Fruit fly (Drosophila melanogaster) whole organism, pupa: ENCODE measurements around the gene bark.

ENCODE experiments used
- CG10348 ChIP-seq: fragments of 200-800 bp; sonication (Bioruptor generic); IDR thresholded peaks from 2 replicates; pipeline ENCODE4 v1.3.6; 2022; ENCODE audit warnings: missing biosample characterization, missing genetic modification characterization
- CG12605 ChIP-seq: fragments of 200-800 bp; sonication (Bioruptor generic); IDR thresholded peaks from 2 replicates; pipeline ENCODE4 v1.3.6; 2022; ENCODE audit warnings: missing biosample characterization, missing genetic modification characterization
- CG13204 ChIP-seq: fragments of 200-800 bp; sonication (Bioruptor generic); optimal IDR thresholded peaks from 2 replicates; lab custom pipeline; 2018; ENCODE audit warnings: missing biosample characterization, mild to moderate bottlenecking, missing genetic modification characterization, moderate library complexity
- CG14655 ChIP-seq: fragments of 200-800 bp; sonication (Bioruptor generic); optimal IDR thresholded peaks from 3 replicates; lab custom pipeline; 2017; ENCODE audit warnings: mild to moderate bottlenecking, missing biosample characterization, missing genetic modification reagents, missing genetic modification characterization
- CG15710 ChIP-seq: fragments of 200-800 bp; sonication (Bioruptor generic); optimal IDR thresholded peaks from 2 replicates; lab custom pipeline; 2018; ENCODE audit warnings: missing biosample characterization, mild to moderate bottlenecking, missing genetic modification characterization, moderate library complexity
- CG17806 ChIP-seq: fragments of 200-800 bp; sonication (Bioruptor generic); optimal IDR thresholded peaks from 2 replicates; lab custom pipeline; 2018; ENCODE audit warnings: missing biosample characterization, mild to moderate bottlenecking, missing genetic modification characterization, moderate library complexity
- CG32121 ChIP-seq: fragments of 200-800 bp; sonication (Bioruptor generic); IDR thresholded peaks from 2 replicates; pipeline ENCODE4 v1.3.6; 2022; ENCODE audit warnings: missing biosample characterization, missing genetic modification characterization
- CG34367 ChIP-seq: fragments of 200-800 bp; sonication (Bioruptor generic); optimal IDR thresholded peaks from 2 replicates; lab custom pipeline; 2018; ENCODE audit warnings: missing biosample characterization, mild to moderate bottlenecking, missing genetic modification characterization
- CG4496 ChIP-seq: fragments of 200-800 bp; sonication (Bioruptor generic); IDR thresholded peaks from 3 replicates; pipeline ENCODE4 v1.3.6; 2022; ENCODE audit warnings: missing biosample characterization, missing genetic modification characterization
- CG8159 ChIP-seq: fragments of 200-800 bp; sonication (Bioruptor generic); optimal IDR thresholded peaks from 3 replicates; lab custom pipeline; 2018; ENCODE audit warnings: missing biosample characterization, mild to moderate bottlenecking, missing genetic modification characterization, moderate library complexity
- CG8301 ChIP-seq: fragments of 200-800 bp; sonication (Bioruptor generic); optimal IDR thresholded peaks from 2 replicates; lab custom pipeline; 2018; ENCODE audit warnings: missing biosample characterization, mild to moderate bottlenecking, missing genetic modification characterization
- CG9948 ChIP-seq: fragments of 200-800 bp; sonication (Bioruptor generic); optimal IDR thresholded peaks from 2 replicates; lab custom pipeline; 2018; ENCODE audit warnings: missing biosample characterization, mild to moderate bottlenecking, missing genetic modification characterization, moderate library complexity
- D1 ChIP-seq: fragments of 200-800 bp; sonication (Bioruptor generic); optimal IDR thresholded peaks from 2 replicates; lab custom pipeline; 2018; ENCODE audit warnings: missing biosample characterization, mild to moderate bottlenecking, missing genetic modification characterization, moderate library complexity
- EcR ChIP-seq: fragments of 200-800 bp; sonication (Bioruptor generic); optimal IDR thresholded peaks from 3 replicates; lab custom pipeline; 2019; ENCODE audit warnings: missing biosample characterization, missing genetic modification characterization, mild to moderate bottlenecking, moderate library complexity, missing genetic modification reagents
- Ets98B ChIP-seq: fragments of 200-800 bp; sonication (Bioruptor generic); IDR thresholded peaks from 2 replicates; pipeline ENCODE4 v1.3.6; 2022; ENCODE audit warnings: missing biosample characterization, missing genetic modification characterization
- Pif1A ChIP-seq: fragments of 200-800 bp; sonication (Bioruptor generic); optimal IDR thresholded peaks from 3 replicates; lab custom pipeline; 2016; ENCODE audit warnings: missing biosample characterization, missing genetic modification characterization
- Pif1B ChIP-seq: fragments of 200-800 bp; sonication (Bioruptor generic); optimal IDR thresholded peaks from 3 replicates; lab custom pipeline; 2016; ENCODE audit warnings: missing biosample characterization, missing genetic modification characterization
- Snoo ChIP-seq: fragments of 200-800 bp; sonication (Bioruptor generic); optimal IDR thresholded peaks from 3 replicates; lab custom pipeline; 2017; ENCODE audit warnings: missing biosample characterization, mild to moderate bottlenecking, missing genetic modification characterization, inconsistent platforms
- fd96Ca ChIP-seq: fragments of 200-800 bp; sonication (Bioruptor generic); IDR thresholded peaks from 3 replicates; pipeline ENCODE4 v1.3.6; 2022; ENCODE audit warnings: missing biosample characterization, missing genetic modification characterization
- gl ChIP-seq: fragments of 200-800 bp; sonication (Bioruptor generic); optimal IDR thresholded peaks from 2 replicates; lab custom pipeline; 2018; ENCODE audit warnings: missing biosample characterization, mild to moderate bottlenecking, missing genetic modification characterization
- rn ChIP-seq: fragments of 200-800 bp; sonication (Bioruptor generic); IDR thresholded peaks from 2 replicates; pipeline ENCODE4 v1.3.6; 2022; ENCODE audit warnings: missing biosample characterization, missing genetic modification characterization

The bark gene

DNA sequence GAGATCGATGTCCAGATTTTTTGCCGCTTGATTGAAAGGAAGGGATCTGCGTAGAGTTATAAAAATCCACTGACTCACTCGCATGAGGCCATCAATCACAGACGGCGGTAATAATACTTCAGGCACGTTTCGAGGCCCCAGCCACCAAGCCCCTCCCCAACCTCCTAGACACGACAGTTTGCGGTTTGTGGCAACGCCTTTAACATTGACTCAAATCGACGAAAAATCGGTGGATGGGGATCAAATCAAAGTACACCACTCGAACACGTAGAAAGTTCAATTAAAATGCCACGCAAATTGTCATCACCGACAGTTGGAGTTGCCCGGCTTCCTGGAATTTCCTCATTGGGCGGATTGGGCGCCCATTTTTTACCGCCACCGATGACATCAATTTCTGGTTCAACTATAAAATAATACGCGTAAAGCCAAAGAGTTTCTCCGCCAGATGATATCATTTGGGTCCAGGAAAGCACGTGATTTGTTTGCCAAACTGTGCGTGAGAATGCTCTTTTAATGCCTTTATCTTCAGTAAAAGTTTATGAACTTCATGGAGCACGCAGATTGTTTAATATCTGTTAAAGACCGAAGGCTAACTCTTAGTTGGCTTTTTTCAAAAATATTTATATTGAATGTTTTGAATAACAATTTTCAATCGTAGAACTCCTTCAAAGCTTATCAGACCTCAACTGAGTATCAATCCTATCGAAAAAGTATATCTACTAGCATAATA is 2.5 kb upstream of the bark start, which contains the start of gene CG31960:
Gene CG31960, plus strand, starts transcription at position 680 of the 730 bp plus-strand sequence.
- TF ChIP-seq CG32121 (no peak), CG9948 (tag; lab: Kevin White, UChicago) (no peak), CG13204 (GFP tag; lab: Kevin White, UChicago) (no peak), Pif1A (GFP tag; lab: Kevin White, UChicago) (no peak), rn (GFP tag; lab: Robert Waterston, UW) (no peak), Snoo (tag; lab: Kevin White, UChicago) (no peak), CG8301 (no peak), CG17806 (tag; lab: Kevin White, UChicago) (no peak), D1 (tag; lab: Kevin White, UChicago) (no peak), CG8159 (tag; lab: Kevin White, UChicago) (no peak), gl (tag; lab: Kevin White, UChicago) (no peak), fd96Ca (GFP tag; lab: Robert Waterston, UW) (no peak), CG14655 (GFP tag; lab: Kevin White, UChicago) (no peak), CG34367 (tag; lab: Kevin White, UChicago) (no peak), CG10348 (GFP tag; lab: Robert Waterston, UW) (no peak), CG15710 (no peak), CG4496 (no peak)

DNA sequence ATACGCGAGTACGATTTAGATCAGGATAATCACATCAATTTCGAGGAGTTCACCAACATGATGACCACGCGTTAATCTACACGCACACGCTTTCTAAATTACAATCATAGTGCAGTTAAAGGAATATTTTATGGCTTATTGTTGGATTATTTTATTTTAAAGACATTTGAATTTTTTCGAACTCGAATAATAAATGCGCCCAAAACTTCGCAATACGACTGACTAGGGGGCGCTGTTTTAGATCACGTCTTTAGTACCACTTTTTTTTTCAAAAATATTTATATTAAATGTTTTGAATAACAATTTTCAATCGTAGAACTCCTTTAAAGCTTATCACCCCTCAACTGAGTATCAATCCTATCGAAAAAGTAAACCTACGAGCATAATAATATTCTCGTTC is 1.6 kb upstream of the bark start:
- TF ChIP-seq rn (GFP tag; lab: Robert Waterston, UW), result no peak
- TF ChIP-seq Pif1B (GFP tag; lab: Kevin White, UChicago), result no peak
- TF ChIP-seq CG10348 (GFP tag; lab: Robert Waterston, UW), result no peak
- no peak for TF ChIP-seq Snoo (tag; lab: Kevin White, UChicago)
- no peak for TF ChIP-seq EcR
- TF ChIP-seq CG8301, result no peak
- no peak for TF ChIP-seq Ets98B
- no peak for TF ChIP-seq CG17806 (tag; lab: Kevin White, UChicago)
- no peak for TF ChIP-seq CG13204 (GFP tag; lab: Kevin White, UChicago)
- no peak for TF ChIP-seq CG12605
- no peak for TF ChIP-seq CG14655 (GFP tag; lab: Kevin White, UChicago)

DNA sequence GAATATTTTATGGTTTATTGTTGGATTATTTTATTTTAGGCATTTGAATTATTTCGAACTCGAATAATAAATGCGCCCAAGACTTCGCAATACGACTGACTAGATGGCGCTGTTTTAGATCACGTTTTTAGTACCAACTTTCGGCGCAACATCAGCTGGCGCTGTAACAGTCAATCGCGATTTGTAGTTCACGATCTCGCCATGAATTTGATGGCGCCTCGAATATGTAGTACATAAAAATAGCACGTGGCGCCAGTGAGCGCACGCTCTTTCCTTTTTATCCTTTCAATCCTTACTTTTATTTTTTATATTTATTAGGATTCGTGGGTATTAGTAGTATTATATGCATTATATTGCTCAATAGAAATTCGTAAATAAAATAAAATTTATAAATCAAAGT is 721 bp upstream of the bark start:
- TF ChIP-seq CG12605, result peak; percentile 14; the same call in 1 of the 2 replicates
- TF ChIP-seq CG4496, result peak; percentile 86
- peak; percentile 50 for TF ChIP-seq rn (GFP tag; lab: Robert Waterston, UW)
- no peak for TF ChIP-seq CG9948 (tag; lab: Kevin White, UChicago)
- TF ChIP-seq CG15710, result peak; percentile 53
- TF ChIP-seq CG17806 (tag; lab: Kevin White, UChicago), result peak; percentile 20
- TF ChIP-seq Pif1A (GFP tag; lab: Kevin White, UChicago), result no peak
- TF ChIP-seq Ets98B, result peak; percentile 20; the same call in 1 of the 2 replicates
- peak; percentile 42 for TF ChIP-seq Snoo (tag; lab: Kevin White, UChicago)

DNA sequence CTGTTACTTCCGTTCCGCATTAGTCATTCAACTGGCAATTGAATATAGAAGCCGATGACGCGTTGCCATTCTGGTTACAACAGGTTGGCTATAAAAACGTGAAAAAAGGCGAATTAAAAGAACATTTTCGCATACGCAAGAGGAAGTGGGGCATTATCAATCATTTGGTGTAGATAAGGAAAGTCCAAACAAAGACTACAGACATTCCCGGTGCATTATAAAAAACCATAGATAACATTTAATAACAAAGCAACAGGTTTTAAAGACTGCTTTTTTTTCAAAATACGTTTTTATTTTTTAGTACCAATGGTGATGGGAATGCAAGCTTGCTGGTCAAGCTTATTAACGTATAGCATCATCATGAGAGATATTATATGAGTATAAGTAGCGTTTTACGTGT is 1.2 kb downstream of the bark start:
- TF ChIP-seq CG15710 (no peak), Snoo (tag; lab: Kevin White, UChicago) (no peak), CG32121 (no peak), Pif1A (GFP tag; lab: Kevin White, UChicago) (no peak), CG34367 (tag; lab: Kevin White, UChicago) (no peak), CG8301 (no peak), Pif1B (GFP tag; lab: Kevin White, UChicago) (no peak), gl (tag; lab: Kevin White, UChicago) (no peak), EcR (no peak), CG4496 (no peak), CG12605 (no peak), rn (GFP tag; lab: Robert Waterston, UW) (no peak), CG9948 (tag; lab: Kevin White, UChicago) (no peak), fd96Ca (GFP tag; lab: Robert Waterston, UW) (no peak), Ets98B (no peak), CG13204 (GFP tag; lab: Kevin White, UChicago) (no peak), CG17806 (tag; lab: Kevin White, UChicago) (no peak), CG10348 (GFP tag; lab: Robert Waterston, UW) (no peak), CG14655 (GFP tag; lab: Kevin White, UChicago) (no peak)

DNA sequence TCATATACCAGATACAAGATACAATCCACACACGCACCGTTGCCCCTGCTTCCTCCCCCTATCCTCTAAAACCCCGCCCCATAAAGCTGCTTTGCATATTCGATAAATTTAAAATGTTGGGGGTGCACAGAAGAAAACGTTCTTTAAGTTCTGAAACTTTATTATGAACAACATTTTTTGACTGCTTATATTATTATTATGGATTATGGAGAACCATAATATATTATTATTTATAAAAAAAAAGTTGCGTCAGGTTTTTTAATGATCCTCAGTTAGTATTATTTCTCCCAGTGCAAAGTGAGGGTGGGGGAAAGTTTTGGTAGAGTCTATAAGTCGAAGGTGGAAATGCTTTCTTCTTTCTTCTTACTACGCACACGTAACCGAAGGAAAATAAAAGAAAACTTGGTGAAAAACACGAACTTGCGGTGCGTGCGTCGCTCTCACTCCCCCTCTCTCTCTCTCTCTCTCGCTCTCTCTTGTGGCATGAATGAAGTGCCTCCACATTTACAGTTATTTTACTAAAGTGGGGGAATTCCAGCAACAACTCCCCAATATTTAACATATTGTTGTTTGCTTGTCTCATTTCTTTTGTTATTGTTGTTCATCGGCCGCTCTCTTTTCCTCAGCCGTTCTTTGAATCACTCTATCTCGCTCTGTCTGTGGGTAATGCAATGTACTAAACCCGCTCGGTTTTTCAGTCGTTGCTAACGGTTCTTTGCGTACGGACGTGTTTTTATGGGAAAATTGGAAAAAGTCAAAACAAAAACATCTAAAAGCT is 2.5 kb downstream of the bark start:
- TF ChIP-seq CG15710 (peak; percentile 55), CG14655 (GFP tag; lab: Kevin White, UChicago) (peak; percentile 54), Ets98B (peak; percentile 74), CG9948 (tag; lab: Kevin White, UChicago) (peak; percentile 44), Snoo (tag; lab: Kevin White, UChicago) (peak; percentile 25), CG32121 (peak; percentile 74), CG4496 (peak; percentile 75), CG13204 (GFP tag; lab: Kevin White, UChicago) (no peak), Pif1A (GFP tag; lab: Kevin White, UChicago) (peak; percentile 0), fd96Ca (GFP tag; lab: Robert Waterston, UW) (0 out of 3 replicates have a peak, but pooled peaks have one; percentile 18), CG17806 (tag; lab: Kevin White, UChicago) (peak; percentile 39), rn (GFP tag; lab: Robert Waterston, UW) (peak; percentile 62), CG8301 (no peak), Pif1B (GFP tag; lab: Kevin White, UChicago) (no peak), CG12605 (peak; percentile 52; the same call in 1 of the 2 replicates), D1 (tag; lab: Kevin White, UChicago) (no peak), CG8159 (tag; lab: Kevin White, UChicago) (peak; percentile 55)
